Worm (Caenorhabditis elegans) whole organism, L2 larva: ENCODE results near the gene srd-48.

Experiments used
- ama-1 ChIP-seq: fragments of 150-350 bp; optimal IDR thresholded peaks from 2 replicates; lab custom pipeline; 2018; ENCODE audit warnings: inconsistent platforms
- elt-3 ChIP-seq: sonication (generic microtip); optimal IDR thresholded peaks from 2 replicates; lab custom pipeline; 2017; ENCODE audit warnings: missing biosample characterization, missing genetic modification characterization
- nhr-11 ChIP-seq: fragments of 150-350 bp; optimal IDR thresholded peaks from 2 replicates; lab custom pipeline; 2014; ENCODE audit warnings: missing biosample characterization, missing genetic modification characterization
- unc-55 ChIP-seq: fragments of 150-350 bp; sonication (generic microtip); optimal IDR thresholded peaks from 3 replicates; lab custom pipeline; 2014; ENCODE audit warnings: missing biosample characterization, missing genetic modification reagents, missing genetic modification characterization

- TF ChIP-seq unc-55 (GFP tag; lab: Kevin White, UChicago), result no peak
- TF ChIP-seq ama-1 (lab: Kevin White, UChicago), result no peak
- TF ChIP-seq elt-3 (tag; lab: Kevin White, UChicago), result no peak
- TF ChIP-seq nhr-11, result no peak
These were observed at the start of gene srd-48 for ce11 chrX:12335808-12336207.
